Worm (Caenorhabditis elegans) whole organism, late embryonic: ENCODE results near the gene F20D6.1.

Source experiments
- C08G9.2 ChIP-seq: sonication (generic microtip); optimal IDR thresholded peaks from 2 replicates; lab custom pipeline; 2016; ENCODE audit warnings: mild to moderate bottlenecking, missing genetic modification characterization, moderate library complexity, missing compliant biosample characterization
- C38D4.7 ChIP-seq: fragments of 200-800 bp; sonication (Bioruptor generic); optimal IDR thresholded peaks from 2 replicates; lab custom pipeline; 2018; ENCODE audit warnings: mild to moderate bottlenecking, missing genetic modification characterization, moderate library complexity, missing compliant biosample characterization
- F13H6.1 ChIP-seq: sonication (generic microtip); optimal IDR thresholded peaks from 2 replicates; lab custom pipeline; 2016; ENCODE audit warnings: missing genetic modification characterization, missing compliant biosample characterization
- Y22D7AL.16 ChIP-seq: sonication (generic microtip); optimal IDR thresholded peaks from 2 replicates; lab custom pipeline; 2016; ENCODE audit warnings: missing genetic modification characterization, missing compliant biosample characterization
- ama-1 ChIP-seq: fragments of 150-350 bp; optimal IDR thresholded peaks from 2 replicates; lab custom pipeline; 2014
- ceh-14 ChIP-seq: sonication (generic microtip); optimal IDR thresholded peaks from 2 replicates; lab custom pipeline; 2016; ENCODE audit warnings: missing genotype, missing genetic modification characterization, missing compliant biosample characterization
- ceh-18 ChIP-seq: sonication (generic microtip); optimal IDR thresholded peaks from 2 replicates; lab custom pipeline; 2016; ENCODE audit warnings: missing genetic modification characterization, missing compliant biosample characterization
- ceh-19 ChIP-seq: fragments of 200-800 bp; sonication (Bioruptor generic); optimal IDR thresholded peaks from 2 replicates; lab custom pipeline; 2018; ENCODE audit warnings: mild to moderate bottlenecking, missing genetic modification characterization, missing compliant biosample characterization
- ceh-22 ChIP-seq: sonication (generic microtip); optimal IDR thresholded peaks from 2 replicates; lab custom pipeline; 2017; ENCODE audit warnings: missing biosample characterization, missing genetic modification characterization
- ceh-31 ChIP-seq: sonication (generic microtip); optimal IDR thresholded peaks from 2 replicates; lab custom pipeline; 2016; ENCODE audit warnings: missing genetic modification characterization, missing compliant biosample characterization
- ceh-45 ChIP-seq: fragments of 200-800 bp; sonication (Bioruptor generic); IDR thresholded peaks from 2 replicates; pipeline ENCODE4 v1.3.6; 2022; ENCODE audit warnings: missing genetic modification reagents, missing genetic modification characterization, missing compliant biosample characterization
- ceh-48 ChIP-seq: sonication (generic microtip); optimal IDR thresholded peaks from 2 replicates; lab custom pipeline; 2016; ENCODE audit warnings: missing genetic modification characterization, inconsistent platforms, missing compliant biosample characterization
- eyg-1 ChIP-seq: sonication (generic microtip); optimal IDR thresholded peaks from 2 replicates; lab custom pipeline; 2016; ENCODE audit warnings: missing genotype, missing genetic modification characterization, missing compliant biosample characterization
- fkh-10 ChIP-seq: fragments of 150-350 bp; optimal IDR thresholded peaks from 2 replicates; lab custom pipeline; 2014; ENCODE audit warnings: missing biosample characterization, missing genetic modification reagents, missing genetic modification characterization
- hlh-15 ChIP-seq: sonication (generic microtip); optimal IDR thresholded peaks from 2 replicates; lab custom pipeline; 2016; ENCODE audit warnings: missing genetic modification characterization, missing compliant biosample characterization
- hlh-30 ChIP-seq: sonication (generic microtip); optimal IDR thresholded peaks from 2 replicates; lab custom pipeline; 2017; ENCODE audit warnings: antibody characterized with exemption, missing genetic modification characterization, missing compliant biosample characterization; ENCODE audit not compliant: insufficient read depth
- hlh-6 ChIP-seq: sonication (generic microtip); optimal IDR thresholded peaks from 2 replicates; lab custom pipeline; 2016; ENCODE audit warnings: missing genotype, missing genetic modification characterization, missing compliant biosample characterization
- lim-6 ChIP-seq: sonication (generic microtip); optimal IDR thresholded peaks from 2 replicates; lab custom pipeline; 2016; ENCODE audit warnings: missing genetic modification characterization, missing compliant biosample characterization
- madf-2 ChIP-seq: sonication (generic microtip); optimal IDR thresholded peaks from 2 replicates; lab custom pipeline; 2017; ENCODE audit warnings: missing genetic modification characterization, missing compliant biosample characterization
- mec-3 ChIP-seq: sonication (generic microtip); optimal IDR thresholded peaks from 2 replicates; lab custom pipeline; 2016; ENCODE audit warnings: borderline replicate concordance, missing genetic modification characterization, missing compliant biosample characterization
- nfya-1 ChIP-seq: sonication (generic microtip); optimal IDR thresholded peaks from 2 replicates; lab custom pipeline; 2017; ENCODE audit warnings: missing genetic modification characterization, mild to moderate bottlenecking, missing compliant biosample characterization, antibody characterized with exemption, moderate library complexity
- nhr-11 ChIP-seq: fragments of 150-350 bp; optimal IDR thresholded peaks from 2 replicates; lab custom pipeline; 2014; ENCODE audit warnings: missing biosample characterization, missing genetic modification characterization
- pat-9 ChIP-seq: fragments of 200-800 bp; sonication (Bioruptor generic); optimal IDR thresholded peaks from 2 replicates; lab custom pipeline; 2018; ENCODE audit warnings: mild to moderate bottlenecking, missing genetic modification characterization, moderate library complexity, missing compliant biosample characterization
- pqm-1 ChIP-seq: sonication (generic microtip); optimal IDR thresholded peaks from 2 replicates; lab custom pipeline; 2016; ENCODE audit warnings: missing genetic modification characterization, missing compliant biosample characterization
- pros-1 ChIP-seq: fragments of 150-350 bp; optimal IDR thresholded peaks from 2 replicates; lab custom pipeline; 2014; ENCODE audit warnings: missing biosample characterization, missing genetic modification reagents, missing genetic modification characterization
- ref-2 ChIP-seq: sonication (generic microtip); optimal IDR thresholded peaks from 2 replicates; lab custom pipeline; 2016; ENCODE audit warnings: missing genetic modification characterization, missing compliant biosample characterization
- sdc-2 ChIP-seq: sonication (generic microtip); optimal IDR thresholded peaks from 2 replicates; lab custom pipeline; 2016; ENCODE audit warnings: missing genotype, missing genetic modification characterization, missing compliant biosample characterization
- ttx-3 ChIP-seq: sonication (generic microtip); optimal IDR thresholded peaks from 2 replicates; lab custom pipeline; 2016; ENCODE audit warnings: missing genetic modification reagents, missing genetic modification characterization, missing compliant biosample characterization
- unc-3 ChIP-seq, 2 experiments: fragments of 200-800 bp in 1 of 2; sonication (Bioruptor generic) in 1 of 2; sonication (generic microtip) in 1 of 2; conservative IDR thresholded peaks in 1 of 2; optimal IDR thresholded peaks in 1 of 2; 2 replicates each; pipeline versions ENCODE4 v1.3.6 to Lab custom; 2016 to 2022; ENCODE audit warnings: missing compliant biosample characterization in 2 of 2, missing genetic modification characterization in 2 of 2, missing genetic modification reagents in 1 of 2
- unc-42 ChIP-seq: sonication (generic microtip); optimal IDR thresholded peaks from 2 replicates; lab custom pipeline; 2016; ENCODE audit warnings: missing genotype, missing genetic modification characterization, missing compliant biosample characterization
- unc-55 ChIP-seq: sonication (generic microtip); optimal IDR thresholded peaks from 2 replicates; lab custom pipeline; 2017; ENCODE audit warnings: missing biosample characterization, missing genetic modification reagents, missing genetic modification characterization
- ztf-16 ChIP-seq: sonication (generic microtip); optimal IDR thresholded peaks from 2 replicates; lab custom pipeline; 2017; ENCODE audit warnings: missing genetic modification characterization, missing compliant biosample characterization

F20D6.1 gene

DNA sequence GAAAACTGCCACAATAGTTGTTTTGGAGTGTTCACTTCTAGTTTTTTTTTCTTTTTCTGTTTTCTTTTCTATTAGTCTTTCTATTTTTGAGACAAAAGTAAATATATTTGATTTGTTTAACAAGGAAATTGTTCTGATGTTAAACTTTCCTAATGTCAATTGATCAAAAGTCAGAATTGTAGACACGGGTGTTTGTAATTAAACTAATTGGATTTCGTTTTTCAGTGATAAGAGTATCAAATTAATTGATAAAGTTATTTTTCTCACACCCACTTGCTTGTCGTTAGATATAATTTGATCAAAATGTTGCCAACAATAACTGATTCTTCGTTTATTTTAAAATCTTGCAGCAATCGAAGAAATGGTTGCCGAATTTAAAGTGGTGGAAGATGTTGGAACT is 27.3 kb upstream of the F20D6.1 start:
- no peak for TF ChIP-seq ceh-45 (GFP tag; lab: Robert Waterston, UW)
- no peak for TF ChIP-seq ceh-18 (tag; lab: Kevin White, UChicago)
- TF ChIP-seq ceh-22 (tag; lab: Kevin White, UChicago): no peak
- TF ChIP-seq ceh-31 (tag; lab: Kevin White, UChicago): no peak
- no peak for TF ChIP-seq fkh-10 (GFP tag; lab: Kevin White, UChicago)
- TF ChIP-seq, all 69 proteins: peak for 0

DNA sequence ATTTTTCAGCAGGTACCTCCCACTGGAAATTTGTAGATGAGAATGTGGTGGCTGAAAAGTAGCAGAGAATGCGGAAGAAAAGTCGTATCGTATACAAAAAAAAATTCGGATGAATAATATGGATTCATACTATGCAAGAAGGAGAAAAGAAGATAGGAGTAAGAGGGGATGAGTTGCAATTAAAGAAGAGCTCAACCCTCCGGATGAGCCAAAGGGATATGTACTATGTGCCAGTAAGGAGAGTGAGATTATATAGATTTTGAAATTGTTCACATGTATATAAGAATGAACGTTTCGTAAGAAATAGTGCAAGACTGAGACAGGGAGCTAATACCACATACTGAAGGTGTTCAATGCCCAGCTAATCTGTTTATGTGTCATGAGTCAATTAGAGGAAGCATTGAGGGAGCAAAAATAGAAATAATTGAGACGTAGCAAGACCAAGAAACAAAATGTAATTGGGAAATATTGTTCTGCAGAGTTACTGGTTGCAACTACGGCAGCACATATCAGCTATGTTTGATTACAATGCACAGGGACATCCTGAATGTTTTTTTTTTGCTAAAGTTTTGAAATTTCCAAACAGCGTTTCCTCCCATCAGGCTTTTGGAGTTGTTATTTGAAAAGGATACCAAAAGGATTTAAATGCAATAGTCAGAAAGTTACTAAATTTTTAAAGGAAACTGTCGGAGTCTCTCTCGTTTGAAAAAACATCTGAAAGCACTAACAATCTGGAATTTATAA is 22.1 kb upstream of the F20D6.1 start, which contains the start of gene F20D6.8:
F20D6.8 (minus strand) TSS at position 51 of the 744 bp plus-strand sequence.
- TF ChIP-seq unc-42 (tag; lab: Kevin White, UChicago) (peak; percentile 31), C08G9.2 (tag; lab: Kevin White, UChicago) (no peak)

DNA sequence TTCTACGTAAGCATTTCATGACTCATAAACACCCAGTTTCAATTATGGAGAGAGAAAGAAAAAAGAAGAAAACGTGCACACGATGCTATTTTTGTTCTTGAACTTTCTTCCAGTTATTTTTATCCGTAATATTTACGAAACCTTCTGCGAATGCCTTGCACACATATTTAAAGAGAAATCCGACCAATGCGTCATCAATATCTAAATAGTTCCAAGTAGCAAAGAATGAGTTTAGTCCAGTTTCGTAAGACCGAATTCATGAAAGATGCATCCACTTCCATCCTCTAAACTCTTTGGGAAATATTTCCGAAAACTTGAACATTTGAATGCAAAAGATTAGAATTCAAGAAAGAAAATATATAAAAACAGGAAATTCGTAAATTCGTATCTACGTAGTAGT is 21.4 kb upstream of the F20D6.1 start:
- no peak for TF ChIP-seq sdc-2
- no peak for TF ChIP-seq nfya-1 (tag; lab: Kevin White, UChicago)
- TF ChIP-seq hlh-6 (tag; lab: Kevin White, UChicago): no peak
- no peak for TF ChIP-seq unc-55 (GFP tag; lab: Kevin White, UChicago)
- no peak for TF ChIP-seq pros-1 (tag; lab: Kevin White, UChicago)
- TF ChIP-seq F13H6.1 (tag; lab: Kevin White, UChicago): no peak
- TF ChIP-seq C38D4.7: no peak
- no peak for TF ChIP-seq ttx-3 (tag; lab: Kevin White, UChicago)
- TF ChIP-seq ceh-19 (GFP tag; lab: Kevin White, UChicago): no peak
- no peak for TF ChIP-seq mec-3 (tag; lab: Kevin White, UChicago)
- TF ChIP-seq ceh-48 (tag; lab: Kevin White, UChicago): no peak
- TF ChIP-seq ceh-31 (tag; lab: Kevin White, UChicago): no peak
- TF ChIP-seq Y22D7AL.16 (tag; lab: Kevin White, UChicago): no peak

DNA sequence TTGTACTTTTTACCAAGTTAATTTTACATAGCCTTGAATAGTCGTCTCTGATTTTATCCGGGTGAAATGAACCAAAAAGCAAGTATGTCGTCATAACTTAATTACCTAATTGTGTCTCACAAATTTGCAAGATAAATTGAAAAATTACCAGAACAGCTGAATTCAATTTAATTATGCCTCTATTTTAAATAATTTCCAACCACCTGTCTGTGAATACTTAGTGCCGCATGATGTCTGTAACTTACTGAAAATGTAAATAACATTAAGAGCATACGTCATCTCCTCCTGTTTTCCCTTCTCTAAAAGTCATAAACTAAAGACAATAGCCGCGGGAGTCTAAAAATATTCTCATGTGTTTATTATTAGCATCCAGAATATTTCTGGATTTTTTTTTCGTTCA is 20.2 kb upstream of the F20D6.1 start:
- TF ChIP-seq hlh-15 (tag; lab: Kevin White, UChicago): no peak

DNA sequence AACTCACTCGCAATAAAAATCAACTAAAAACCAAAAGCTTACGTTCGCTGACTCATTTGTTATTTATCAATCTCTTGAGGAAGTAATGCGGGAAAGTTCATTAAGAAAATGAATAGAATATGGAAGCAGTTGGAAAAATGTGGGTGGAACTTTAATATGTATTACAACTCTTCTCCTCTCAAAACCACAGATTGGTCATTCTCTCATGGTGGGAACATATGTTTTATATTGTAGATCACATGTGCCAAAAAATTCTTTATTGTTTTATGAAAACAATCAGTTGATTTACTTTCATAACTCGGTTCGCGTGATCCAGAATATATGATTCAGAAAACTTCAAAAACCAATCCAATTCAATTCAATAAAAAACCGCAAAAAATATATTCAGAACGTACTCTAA is 18.8 kb upstream of the F20D6.1 start:
- TF ChIP-seq ref-2 (tag; lab: Kevin White, UChicago) (no peak), unc-3 (GFP tag; conservative IDR thresholded peaks at IDR 0.05; lab: Robert Waterston, UW) (no peak), unc-3 (tag; optimal IDR thresholded peaks at IDR 0.05; lab: Kevin White, UChicago) (no peak), unc-42 (tag; lab: Kevin White, UChicago) (no peak), ceh-14 (tag; lab: Kevin White, UChicago) (no peak), ceh-22 (tag; lab: Kevin White, UChicago) (no peak)

DNA sequence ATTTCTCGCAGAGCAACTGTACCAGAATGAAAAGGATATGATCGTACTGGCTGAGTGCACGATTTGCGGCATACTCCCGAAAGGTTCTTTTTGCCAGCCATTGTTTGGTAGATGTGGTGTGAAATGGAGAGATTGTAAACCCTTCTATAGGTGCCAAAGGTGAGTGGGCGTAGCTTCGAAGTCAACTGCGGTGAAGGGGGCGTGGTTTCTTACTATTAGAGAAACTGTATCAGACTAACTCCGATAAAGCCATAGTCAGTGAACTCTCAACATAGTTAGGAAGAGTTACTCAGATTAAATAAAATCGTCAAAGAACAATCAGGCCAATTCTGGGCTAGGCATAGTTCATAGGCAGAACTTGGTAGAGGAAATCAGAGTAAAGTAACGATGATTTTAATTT is 13.2 kb upstream of the F20D6.1 start, which contains the start of gene F20D6.9:
F20D6.9 (minus strand) TSS at position 101 of the 400 bp plus-strand sequence.
- TF ChIP-seq pat-9 (tag; lab: Kevin White, UChicago): no peak
- no peak for TF ChIP-seq madf-2 (tag; lab: Kevin White, UChicago)
- TF ChIP-seq F13H6.1 (tag; lab: Kevin White, UChicago): no peak
- no peak for TF ChIP-seq ama-1 (lab: Kevin White, UChicago)
- no peak for TF ChIP-seq lim-6
- TF ChIP-seq C38D4.7: no peak
- TF ChIP-seq hlh-30: no peak
- TF ChIP-seq ceh-19 (GFP tag; lab: Kevin White, UChicago): no peak
- no peak for TF ChIP-seq unc-55 (GFP tag; lab: Kevin White, UChicago)
- TF ChIP-seq pqm-1 (tag; lab: Kevin White, UChicago): no peak
- no peak for TF ChIP-seq eyg-1 (tag; lab: Kevin White, UChicago)
- no peak for TF ChIP-seq ztf-16 (tag; lab: Kevin White, UChicago)
- no peak for TF ChIP-seq nhr-11 (tag; lab: Kevin White, UChicago)
- no peak for TF ChIP-seq nfya-1 (tag; lab: Kevin White, UChicago)
